Fruit fly (Drosophila melanogaster) whole organism, pupa: ENCODE results near the gene Gen.
A peak's percentile ranks its signal among the peaks of the same experiment; 100 is the strongest.

ENCODE experiments used
- CG15710 ChIP-seq: fragments of 200-800 bp; sonication (Bioruptor generic); optimal IDR thresholded peaks from 2 replicates; lab custom pipeline; 2018; ENCODE audit warnings: missing biosample characterization, mild to moderate bottlenecking, missing genetic modification characterization, moderate library complexity
- CG8159 ChIP-seq: fragments of 200-800 bp; sonication (Bioruptor generic); optimal IDR thresholded peaks from 3 replicates; lab custom pipeline; 2018; ENCODE audit warnings: missing biosample characterization, mild to moderate bottlenecking, missing genetic modification characterization, moderate library complexity

DNA sequence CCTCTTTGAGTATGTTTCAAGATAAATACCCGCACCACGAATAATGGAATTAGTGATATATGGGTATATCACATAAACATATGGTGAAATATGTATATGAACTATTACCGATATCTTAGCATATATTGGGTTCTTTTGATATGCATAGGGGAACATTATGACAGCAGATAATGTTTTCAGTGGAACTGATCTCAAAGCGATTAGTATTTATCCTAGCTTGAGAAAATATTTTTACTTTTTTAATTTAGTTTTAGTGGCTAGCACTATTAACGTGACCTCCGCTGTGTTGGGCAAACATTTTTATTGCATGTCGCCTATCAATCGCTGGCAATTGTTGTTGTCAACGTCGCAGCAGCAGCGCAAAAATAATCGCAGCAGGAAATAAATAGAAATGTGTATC is 36.2 kb upstream of the Gen start:
- TF ChIP-seq CG15710 = peak; percentile 43
- peak; percentile 55 for TF ChIP-seq CG8159 (tag; lab: Kevin White, UChicago)
